Fruit fly (Drosophila melanogaster) whole organism, embryonic: Measurements from ENCODE around the gene chrb.
A peak's percentile ranks its signal among the peaks of the same experiment; 100 is the strongest.

ENCODE experiments used
- Abd-B ChIP-seq: fragments of 200-800 bp; sonication (Bioruptor generic); optimal IDR thresholded peaks from 2 replicates; lab custom pipeline; 2018; ENCODE audit warnings: missing biosample characterization, mild to moderate bottlenecking, missing genetic modification characterization, moderate library complexity
- B-H2 ChIP-seq: fragments of 200-800 bp; sonication (Bioruptor generic); optimal IDR thresholded peaks from 2 replicates; lab custom pipeline; 2018; ENCODE audit warnings: missing biosample characterization, mild to moderate bottlenecking, missing genetic modification characterization
- CG10431 ChIP-seq: fragments of 200-800 bp; sonication (Bioruptor generic); optimal IDR thresholded peaks from 3 replicates; lab custom pipeline; 2018; ENCODE audit warnings: missing biosample characterization, mild to moderate bottlenecking, missing genetic modification characterization
- CG10565 ChIP-seq: fragments of 200-800 bp; sonication (Bioruptor generic); optimal IDR thresholded peaks from 3 replicates; lab custom pipeline; 2016; ENCODE audit warnings: missing biosample characterization, mild to moderate bottlenecking, missing genetic modification characterization
- CG13296 ChIP-seq: fragments of 200-800 bp; sonication (Bioruptor generic); optimal IDR thresholded peaks from 3 replicates; lab custom pipeline; 2018; ENCODE audit warnings: missing biosample characterization, mild to moderate bottlenecking, missing genetic modification characterization
- CG15696 ChIP-seq: fragments of 200-800 bp; sonication (Bioruptor generic); optimal IDR thresholded peaks from 2 replicates; lab custom pipeline; 2019; ENCODE audit warnings: missing biosample characterization, mild to moderate bottlenecking, missing genetic modification characterization, moderate library complexity
- CG17385 ChIP-seq: fragments of 200-800 bp; sonication (Bioruptor generic); optimal IDR thresholded peaks from 3 replicates; lab custom pipeline; 2018; ENCODE audit warnings: missing biosample characterization, mild to moderate bottlenecking, missing genetic modification characterization
- CG32772 ChIP-seq: fragments of 200-800 bp; sonication (Bioruptor generic); IDR thresholded peaks from 2 replicates; pipeline ENCODE4 v1.3.6; 2022; ENCODE audit warnings: missing biosample characterization, missing genetic modification characterization
- CG33213 ChIP-seq: fragments of 200-800 bp; sonication (Bioruptor generic); optimal IDR thresholded peaks from 3 replicates; lab custom pipeline; 2016; ENCODE audit warnings: missing biosample characterization, missing genetic modification characterization
- CG34422 ChIP-seq: fragments of 200-800 bp; sonication (Bioruptor generic); IDR thresholded peaks from 3 replicates; pipeline ENCODE4 v1.3.6; 2022; ENCODE audit warnings: missing biosample characterization, missing genetic modification characterization
- CG3995 ChIP-seq: fragments of 200-800 bp; sonication (Bioruptor generic); optimal IDR thresholded peaks from 3 replicates; lab custom pipeline; 2016; ENCODE audit warnings: missing biosample characterization, missing genetic modification characterization
- CG6765 ChIP-seq: fragments of 200-800 bp; sonication (Bioruptor generic); optimal IDR thresholded peaks from 3 replicates; lab custom pipeline; 2017; ENCODE audit warnings: missing biosample characterization, mild to moderate bottlenecking, missing genetic modification characterization
- CG8089 ChIP-seq: fragments of 200-800 bp; sonication (Bioruptor generic); optimal IDR thresholded peaks from 3 replicates; lab custom pipeline; 2016; ENCODE audit warnings: missing biosample characterization, missing genetic modification characterization
- CG8924 ChIP-seq: fragments of 200-800 bp; optimal IDR thresholded peaks from 3 replicates; lab custom pipeline; 2019; ENCODE audit warnings: missing biosample characterization, mild to moderate bottlenecking, missing genetic modification characterization, moderate library complexity
- CG9817 ChIP-seq: fragments of 200-800 bp; sonication (Bioruptor generic); optimal IDR thresholded peaks from 2 replicates; lab custom pipeline; 2018; ENCODE audit warnings: missing biosample characterization, mild to moderate bottlenecking, missing genetic modification characterization, moderate library complexity
- CTCF ChIP-seq: fragments of 200-800 bp; sonication (Bioruptor generic); optimal IDR thresholded peaks from 2 replicates; lab custom pipeline; 2017; ENCODE audit warnings: missing biosample characterization, mild to moderate bottlenecking, missing genetic modification characterization, moderate library complexity
- CrebB ChIP-seq: fragments of 200-800 bp; sonication (Bioruptor generic); optimal IDR thresholded peaks from 3 replicates; lab custom pipeline; 2018; ENCODE audit warnings: missing biosample characterization, mild to moderate bottlenecking, missing genetic modification characterization
- Dfd ChIP-seq, 2 experiments: fragments of >200 bp; optimal IDR thresholded peaks; 2 replicates each; lab custom pipeline; 2017; ENCODE audit warnings: missing biosample characterization in 2 of 2, missing genetic modification characterization in 2 of 2
- Drgx ChIP-seq: fragments of 200-800 bp; sonication (Bioruptor generic); IDR thresholded peaks from 2 replicates; pipeline ENCODE4 v1.3.6; 2022; ENCODE audit warnings: missing biosample characterization, missing genetic modification characterization
- Elba2 ChIP-seq: fragments of 200-800 bp; sonication (Bioruptor generic); optimal IDR thresholded peaks from 3 replicates; lab custom pipeline; 2016; ENCODE audit warnings: missing biosample characterization, missing genetic modification characterization
- Ets65A ChIP-seq: fragments of 200-800 bp; sonication (Bioruptor generic); peaks from one replicate; lab custom pipeline; 2016; ENCODE audit warnings: missing biosample characterization, missing genetic modification characterization
- H2.0 ChIP-seq: fragments of 200-800 bp; sonication (Bioruptor generic); IDR thresholded peaks from 2 replicates; pipeline ENCODE4 v1.3.6; 2022; ENCODE audit warnings: missing biosample characterization, missing genetic modification characterization
- Hr78 ChIP-seq, 2 experiments: fragments of 200-800 bp in 1 of 2; fragments of >200 bp in 1 of 2; sonication (Bioruptor generic) in 1 of 2; optimal IDR thresholded peaks; 2 replicates each; lab custom pipeline; 2017 to 2019; ENCODE audit warnings: missing biosample characterization in 2 of 2, missing genetic modification characterization in 2 of 2, mild to moderate bottlenecking in 1 of 2, moderate library complexity in 1 of 2
- Mad ChIP-seq: fragments of 200-800 bp; sonication (Bioruptor generic); optimal IDR thresholded peaks from 2 replicates; lab custom pipeline; 2016; ENCODE audit warnings: missing biosample characterization, missing genetic modification characterization
- Med ChIP-seq: fragments of 200-800 bp; sonication (Bioruptor generic); peaks from one replicate; lab custom pipeline; 2016; ENCODE audit warnings: missing biosample characterization, missing genetic modification characterization, mild to moderate bottlenecking, inconsistent platforms, moderate library complexity
- Rx ChIP-seq: fragments of 200-800 bp; sonication (Bioruptor generic); IDR thresholded peaks from 2 replicates; pipeline ENCODE4 v1.3.6; 2022; ENCODE audit warnings: missing biosample characterization, missing genetic modification characterization
- Sin3A ChIP-seq: fragments of >200 bp; optimal IDR thresholded peaks from 2 replicates; lab custom pipeline; 2018
- Six4 ChIP-seq: fragments of 200-800 bp; sonication (Bioruptor generic); optimal IDR thresholded peaks from 2 replicates; lab custom pipeline; 2016; ENCODE audit warnings: missing biosample characterization, missing genetic modification characterization
- Sox102F ChIP-seq: fragments of 200-800 bp; sonication (Bioruptor generic); optimal IDR thresholded peaks from 2 replicates; lab custom pipeline; 2018; ENCODE audit warnings: missing biosample characterization, mild to moderate bottlenecking, missing genetic modification characterization, moderate library complexity
- YL-1 ChIP-seq: fragments of 200-800 bp; sonication (Bioruptor generic); optimal IDR thresholded peaks from 3 replicates; lab custom pipeline; 2017; ENCODE audit warnings: missing biosample characterization, mild to moderate bottlenecking, missing genetic modification characterization
- bab2 ChIP-seq: fragments of 200-800 bp; sonication (Bioruptor generic); optimal IDR thresholded peaks from 2 replicates; lab custom pipeline; 2016; ENCODE audit warnings: missing biosample characterization, missing genetic modification characterization
- caup ChIP-seq: fragments of 200-800 bp; sonication (Bioruptor generic); optimal IDR thresholded peaks from 3 replicates; lab custom pipeline; 2017; ENCODE audit warnings: missing biosample characterization, mild to moderate bottlenecking, missing genetic modification characterization, moderate library complexity; ENCODE audit not compliant: severe bottlenecking
- ci ChIP-seq: fragments of 200-800 bp; sonication (Bioruptor generic); IDR thresholded peaks from 3 replicates; pipeline ENCODE4 v1.3.6; 2022; ENCODE audit warnings: missing biosample characterization, missing genetic modification characterization
- dati ChIP-seq: fragments of 200-800 bp; sonication (Bioruptor generic); IDR thresholded peaks from 2 replicates; pipeline ENCODE4 v1.3.6; 2022; ENCODE audit warnings: missing biosample characterization, missing genetic modification characterization
- eve ChIP-seq, 2 experiments: fragments of >200 bp; optimal IDR thresholded peaks; 2 replicates each; lab custom pipeline; 2017; ENCODE audit warnings: missing biosample characterization in 2 of 2, missing genetic modification characterization in 2 of 2
- fd64A ChIP-seq: fragments of 200-800 bp; sonication (Bioruptor generic); optimal IDR thresholded peaks from 3 replicates; lab custom pipeline; 2018; ENCODE audit warnings: missing biosample characterization, mild to moderate bottlenecking, missing genetic modification characterization
- gfzf ChIP-seq: fragments of 200-800 bp; sonication (Bioruptor generic); optimal IDR thresholded peaks from 2 replicates; lab custom pipeline; 2016; ENCODE audit warnings: missing biosample characterization, mild to moderate bottlenecking, missing genetic modification characterization, moderate library complexity
- gro ChIP-seq: fragments of 200-800 bp; sonication (Bioruptor generic); optimal IDR thresholded peaks from 2 replicates; lab custom pipeline; 2016; ENCODE audit warnings: missing biosample characterization, missing genetic modification characterization
- hb ChIP-seq: fragments of 200-800 bp; sonication (Bioruptor generic); IDR thresholded peaks from 3 replicates; pipeline ENCODE4 v1.3.6; 2022; ENCODE audit warnings: missing biosample characterization, missing genetic modification characterization; ENCODE audit not compliant: partially characterized antibody
- hbn ChIP-seq: fragments of 200-800 bp; sonication (Bioruptor generic); IDR thresholded peaks from 2 replicates; pipeline ENCODE4 v1.3.6; 2022; ENCODE audit warnings: missing biosample characterization, missing genetic modification characterization; ENCODE audit not compliant: partially characterized antibody
- insv ChIP-seq, 2 experiments: fragments of 200-800 bp; sonication (Bioruptor generic); optimal IDR thresholded peaks; 3 replicates each; lab custom pipeline; 2016 to 2018; ENCODE audit warnings: missing biosample characterization in 2 of 2, missing genetic modification characterization in 2 of 2
- inv ChIP-seq: fragments of 200-800 bp; sonication (Bioruptor generic); IDR thresholded peaks from 2 replicates; pipeline ENCODE4 v1.3.6; 2022; ENCODE audit warnings: missing biosample characterization, missing genetic modification characterization; ENCODE audit not compliant: partially characterized antibody
- jigr1 ChIP-seq: fragments of 200-800 bp; sonication (Bioruptor generic); IDR thresholded peaks from 3 replicates; pipeline ENCODE4 v1.3.6; 2022; ENCODE audit warnings: missing biosample characterization, missing genetic modification characterization
- kay ChIP-seq: fragments of 200-800 bp; sonication (Bioruptor generic); optimal IDR thresholded peaks from 2 replicates; lab custom pipeline; 2016; ENCODE audit warnings: missing biosample characterization, missing genetic modification characterization
- org-1 ChIP-seq: fragments of 200-800 bp; sonication (Bioruptor generic); optimal IDR thresholded peaks from 2 replicates; lab custom pipeline; 2017; ENCODE audit warnings: missing biosample characterization, missing genetic modification characterization
- pan ChIP-seq, 4 experiments: fragments of >200 bp in 3 of 4; fragments of 200-800 bp in 1 of 4; sonication (Bioruptor generic) in 1 of 4; optimal IDR thresholded peaks in 3 of 4; IDR thresholded peaks in 1 of 4; 2 replicates each; pipeline versions ENCODE4 v1.3.6 to Lab custom; 2017 to 2022; ENCODE audit warnings: missing biosample characterization in 2 of 4, missing genetic modification characterization in 2 of 4, mixed read lengths in 1 of 4
- pum ChIP-seq: fragments of 200-800 bp; sonication (Bioruptor generic); optimal IDR thresholded peaks from 2 replicates; lab custom pipeline; 2016; ENCODE audit warnings: missing biosample characterization, missing genetic modification characterization
- tap ChIP-seq: fragments of 200-800 bp; optimal IDR thresholded peaks from 3 replicates; lab custom pipeline; 2019; ENCODE audit warnings: missing biosample characterization, mild to moderate bottlenecking, missing genetic modification characterization, moderate library complexity
- tgo ChIP-seq: fragments of 200-800 bp; sonication (Bioruptor generic); IDR thresholded peaks from 3 replicates; pipeline ENCODE4 v1.3.6; 2022; ENCODE audit warnings: missing biosample characterization, missing genetic modification characterization
- tup ChIP-seq: fragments of 200-800 bp; sonication (Bioruptor generic); optimal IDR thresholded peaks from 2 replicates; lab custom pipeline; 2016; ENCODE audit warnings: missing biosample characterization, mild to moderate bottlenecking, missing genetic modification characterization, moderate library complexity
- zfh1 ChIP-seq: fragments of 200-800 bp; sonication (Bioruptor generic); IDR thresholded peaks from 3 replicates; pipeline ENCODE4 v1.3.6; 2022; ENCODE audit warnings: missing biosample characterization, missing genetic modification characterization

The chrb gene

DNA sequence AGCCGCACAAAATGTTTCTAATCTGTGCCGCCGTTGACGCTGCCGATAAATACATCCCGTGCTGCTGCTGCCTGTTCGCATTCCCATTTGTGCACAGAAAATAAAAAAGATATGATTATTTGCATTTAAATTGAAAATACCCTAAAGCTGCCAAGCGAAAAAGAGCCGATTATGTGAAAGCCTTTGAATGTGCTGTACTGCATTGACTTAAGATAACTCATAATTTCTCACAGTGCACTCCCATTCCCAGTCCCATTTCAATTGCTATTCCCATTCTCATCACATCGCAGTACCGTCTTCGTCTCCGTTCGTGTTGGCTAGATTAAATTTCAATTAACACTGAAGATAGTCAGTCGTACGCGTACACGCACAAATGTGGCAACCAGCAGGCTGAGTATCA is 38.4 kb upstream of the chrb start (continued):
- TF ChIP-seq Ets65A (GFP tag; lab: Kevin White, UChicago) (peak; percentile 97), inv (GFP tag; lab: Robert Waterston, UW) (no peak), Hr78 (GFP tag; optimal IDR thresholded peaks at IDR 0.05; lab: Kevin White, UChicago) (no peak), CG9817 (peak; percentile 11), CrebB (tag; lab: Kevin White, UChicago) (no peak), CG13296 (no peak), CTCF (no peak), bab2 (GFP tag; lab: Kevin White, UChicago) (peak; percentile 54), jigr1 (GFP tag; lab: Robert Waterston, UW) (0 out of 3 replicates have a peak, but pooled peaks have one; percentile 46), hbn (no peak), Six4 (GFP tag; lab: Kevin White, UChicago) (peak; percentile 20), Abd-B (GFP tag; lab: Kevin White, UChicago) (peak; percentile 20), Rx (GFP tag; lab: Robert Waterston, UW) (peak; percentile 26; the same call in 1 of the 2 replicates), caup (GFP tag; lab: Kevin White, UChicago) (peak; percentile 33), tgo (peak; percentile 60; the same call in 2 of the 3 replicates), CG33213 (GFP tag; lab: Kevin White, UChicago) (peak; percentile 12), CG8089 (peak; percentile 21), Elba2 (GFP tag; lab: Kevin White, UChicago) (no peak), Sin3A (lab: Kevin White, UChicago) (no peak), CG32772 (GFP tag; lab: Robert Waterston, UW) (no peak), insv (GFP tag; optimal IDR thresholded peaks at IDR 0.05; lab: Kevin White, UChicago) (no peak), CG17385 (GFP tag; lab: Kevin White, UChicago) (peak; percentile 25), CG34422 (GFP tag; lab: Robert Waterston, UW) (peak; percentile 63; the same call in 1 of the 3 replicates), Med (GFP tag; lab: Kevin White, UChicago) (peak; percentile 91), CG6765 (no peak), Drgx (GFP tag; lab: Robert Waterston, UW) (peak; percentile 94), CG10565 (GFP tag; lab: Kevin White, UChicago) (no peak), pum (GFP tag; lab: Kevin White, UChicago) (peak; percentile 41), B-H2 (GFP tag; lab: Kevin White, UChicago) (no peak), gfzf (GFP tag; lab: Kevin White, UChicago) (no peak), eve (GFP tag; optimal IDR thresholded peaks at IDR 0.05; lab: Kevin White, UChicago) (peak in 1 of 2 experiments; percentile 51), CG10431 (GFP tag; lab: Kevin White, UChicago) (no peak), hb (GFP tag; lab: Robert Waterston, UW) (no peak), Mad (peak; percentile 16), org-1 (GFP tag; lab: Kevin White, UChicago) (peak; percentile 9), H2.0 (GFP tag; lab: Robert Waterston, UW) (peak; percentile 71), gro (GFP tag; lab: Kevin White, UChicago) (no peak), pan (optimal IDR thresholded peaks at IDR 0.05; lab: Kevin White, UChicago) (no peak), pan (GFP tag; optimal IDR thresholded peaks at IDR 0.05 in 1 of 2, IDR thresholded peaks at IDR 0.05 in 1 of 2) (peak in 1 of 2 experiments; percentile 56), ci (peak; percentile 89), kay (GFP tag; lab: Kevin White, UChicago) (no peak), CG15696 (tag; lab: Kevin White, UChicago) (no peak), zfh1 (peak; percentile 67; the same call in 2 of the 3 replicates), Sox102F (GFP tag; lab: Kevin White, UChicago) (peak; percentile 63), tup (GFP tag; lab: Kevin White, UChicago) (no peak), tap (peak; percentile 13), YL-1 (GFP tag; lab: Kevin White, UChicago) (no peak), CG8924 (tag; lab: Kevin White, UChicago) (peak; percentile 33), dati (GFP tag; lab: Robert Waterston, UW) (no peak), fd64A (GFP tag; lab: Kevin White, UChicago) (no peak), CG3995 (no peak), Dfd (GFP tag; optimal IDR thresholded peaks at IDR 0.05; lab: Kevin White, UChicago) (no peak)
